Fruit fly (Drosophila melanogaster): ENCODE measurements around the gene CG4743.

CG4743 gene

DNA sequence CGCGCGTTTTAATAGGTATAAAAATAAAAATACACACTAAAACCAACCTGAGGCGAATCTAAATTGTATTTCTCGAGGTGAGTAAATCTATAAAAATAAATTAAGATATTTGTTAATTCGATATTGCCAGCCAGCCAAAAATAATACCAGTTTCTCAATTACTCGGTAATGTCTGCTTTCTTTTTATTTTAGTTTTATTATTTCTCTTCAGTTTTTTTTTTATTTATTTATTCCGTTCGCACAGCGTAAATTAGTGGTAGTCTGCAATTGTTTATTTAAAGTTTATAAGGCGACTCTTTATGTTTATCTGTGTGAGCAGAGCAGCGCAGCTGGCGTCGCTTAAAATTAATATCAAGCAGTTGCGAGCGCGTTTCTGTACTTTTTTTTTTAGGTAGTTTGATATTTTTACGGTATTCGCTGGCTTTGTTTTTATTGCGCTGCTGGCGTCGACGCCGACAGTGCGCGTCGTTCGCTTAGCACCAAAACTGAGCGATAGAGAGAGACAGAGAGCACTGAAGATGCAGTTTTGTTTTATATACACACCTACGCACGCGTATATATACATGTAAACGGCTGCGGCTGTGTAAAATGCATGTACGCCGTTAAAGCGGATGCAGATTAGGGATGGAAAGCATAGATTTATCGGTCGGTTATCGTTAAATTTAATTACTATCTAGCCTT, 32.6 kb downstream of the CG4743 start (continued):
- peak; percentile 20 for TF ChIP-seq CG12219 (GFP tag; optimal IDR thresholded peaks at IDR 0.05)
- TF ChIP-seq Ets65A (GFP tag): peak; percentile 88
- TF ChIP-seq unc-4 (GFP tag; IDR thresholded peaks at IDR 0.05; ENCODE audit: partially characterized antibody): peak; percentile 25; the same call in 1 of the 2 replicates
- peak; percentile 71 for TF ChIP-seq CG31365 (tag; optimal IDR thresholded peaks at IDR 0.05)
- no peak for TF ChIP-seq jing (GFP tag; optimal IDR thresholded peaks at IDR 0.05)
- peak; percentile 33 for TF ChIP-seq nerfin-1 (tag; optimal IDR thresholded peaks at IDR 0.05)
- TF ChIP-seq CG30403 (GFP tag; optimal IDR thresholded peaks at IDR 0.05): no peak
- no peak for TF ChIP-seq Trl (optimal IDR thresholded peaks at IDR 0.05)
- peak; percentile 51 for TF ChIP-seq Trl (GFP tag; optimal IDR thresholded peaks at IDR 0.05)
- peak; percentile 96 for TF ChIP-seq CG6791 (GFP tag; IDR thresholded peaks at IDR 0.05; ENCODE audit: partially characterized antibody)
- TF ChIP-seq YL-1 (GFP tag; optimal IDR thresholded peaks at IDR 0.05): peak; percentile 42
- TF ChIP-seq abd-A (tag; optimal IDR thresholded peaks at IDR 0.05): peak; percentile 73
- TF ChIP-seq MBD-R2 (GFP tag; IDR thresholded peaks at IDR 0.05): peak; percentile 44; the same call in 1 of the 2 replicates
- peak; percentile 29 for TF ChIP-seq CG2875 (GFP tag; optimal IDR thresholded peaks at IDR 0.05)
- TF ChIP-seq bbx (GFP tag; IDR thresholded peaks at IDR 0.05; ENCODE audit: partially characterized antibody): peak; percentile 92
- TF ChIP-seq stwl (tag; optimal IDR thresholded peaks at IDR 0.05): peak; percentile 86
- TF ChIP-seq psq (GFP tag; optimal IDR thresholded peaks at IDR 0.05): no peak
- TF ChIP-seq CG9876 (GFP tag; optimal IDR thresholded peaks at IDR 0.05): no peak
- peak; percentile 85 for TF ChIP-seq Ets97D (GFP tag; optimal IDR thresholded peaks at IDR 0.05)
- no peak for TF ChIP-seq sima (GFP tag; optimal IDR thresholded peaks at IDR 0.05)
- peak; percentile 61 for TF ChIP-seq sens (GFP tag)
- TF ChIP-seq ATbp (GFP tag; optimal IDR thresholded peaks at IDR 0.05): peak; percentile 37
- TF ChIP-seq Ada2b (GFP tag; IDR thresholded peaks at IDR 0.05): no peak
- peak; percentile 27 for TF ChIP-seq nmo (GFP tag; optimal IDR thresholded peaks at IDR 0.05)
- TF ChIP-seq PHDP (tag; optimal IDR thresholded peaks at IDR 0.05): peak; percentile 12
- TF ChIP-seq Aef1 (GFP tag; IDR thresholded peaks at IDR 0.05): no peak
- peak; percentile 37 for TF ChIP-seq BEAF-32 (GFP tag; optimal IDR thresholded peaks at IDR 0.05)
- TF ChIP-seq repo (GFP tag; optimal IDR thresholded peaks at IDR 0.05): no peak
- TF ChIP-seq CG42726 (GFP tag; IDR thresholded peaks at IDR 0.05; ENCODE audit: partially characterized antibody): no peak; the same call in 1 of the 2 replicates
- TF ChIP-seq Blimp-1 (GFP tag; optimal IDR thresholded peaks at IDR 0.05): no peak
- peak; percentile 19 for TF ChIP-seq CG15269 (tag; optimal IDR thresholded peaks at IDR 0.05)
- TF ChIP-seq CG32767 (GFP tag; IDR thresholded peaks at IDR 0.05): peak; percentile 70
- TF ChIP-seq phol (tag; optimal IDR thresholded peaks at IDR 0.05): peak; percentile 17
- TF ChIP-seq CG7963 (GFP tag; IDR thresholded peaks at IDR 0.05; ENCODE audit: partially characterized antibody): peak; percentile 85
- TF ChIP-seq sna (GFP tag; IDR thresholded peaks at IDR 0.05; ENCODE audit: partially characterized antibody): peak; percentile 77
- TF ChIP-seq Asciz (GFP tag; optimal IDR thresholded peaks at IDR 0.05): peak; percentile 39
- peak; percentile 23 for TF ChIP-seq MESR4 (GFP tag; optimal IDR thresholded peaks at IDR 0.05)
- peak; percentile 89 for TF ChIP-seq nerfin-2 (GFP tag; IDR thresholded peaks at IDR 0.05; ENCODE audit: partially characterized antibody)
- peak; percentile 6 for TF ChIP-seq CG17385 (GFP tag; optimal IDR thresholded peaks at IDR 0.05)
- peak; percentile 7 for TF ChIP-seq CG7987 (GFP tag; optimal IDR thresholded peaks at IDR 0.05)
- peak; percentile 46; the same call in 1 of the 2 replicates for TF ChIP-seq HLH3B (GFP tag; IDR thresholded peaks at IDR 0.05)
- no peak for TF ChIP-seq dimm (GFP tag; IDR thresholded peaks at IDR 0.05)
- TF ChIP-seq Atf6 (GFP tag; IDR thresholded peaks at IDR 0.05): 0 out of 2 replicates have a peak, but pooled peaks have one; percentile 9
- TF ChIP-seq Fer3 (tag; optimal IDR thresholded peaks at IDR 0.05): no peak
- no peak for TF ChIP-seq CG10209 (GFP tag; optimal IDR thresholded peaks at IDR 0.05)
- peak; percentile 22 for TF ChIP-seq CG6765 (GFP tag; optimal IDR thresholded peaks at IDR 0.05)
- peak; percentile 37 for TF ChIP-seq CG1233 (GFP tag; optimal IDR thresholded peaks at IDR 0.05)
- peak; percentile 69 for TF ChIP-seq fd64A (GFP tag; optimal IDR thresholded peaks at IDR 0.05)

All from whole organism, embryonic.